Fruit fly (Drosophila melanogaster): ENCODE measurements around the gene CG5039.

CG5039 gene

dm6 chr3R:25631079-25631478 is 47.4 kb upstream of the CG5039 start (continued):
- peak; percentile 39 for TF ChIP-seq cato (GFP tag; optimal IDR thresholded peaks at IDR 0.05; ENCODE audit: borderline replicate concordance)
- 0 out of 3 replicates have a peak, but pooled peaks have one; percentile 17 for TF ChIP-seq sr (GFP tag; IDR thresholded peaks at IDR 0.05)
- TF ChIP-seq fd96Cb (tag; optimal IDR thresholded peaks at IDR 0.05), result peak; percentile 65
- TF ChIP-seq gsb (GFP tag; IDR thresholded peaks at IDR 0.05), result peak; percentile 49; the same call in 1 of the 2 replicates
- TF ChIP-seq ranshi (GFP tag; IDR thresholded peaks at IDR 0.05), result peak; percentile 78; the same call in 1 of the 2 replicates
- peak; percentile 19 for TF ChIP-seq gcm2 (GFP tag; optimal IDR thresholded peaks at IDR 0.05)
- peak; percentile 27 for TF ChIP-seq CG6254 (GFP tag; optimal IDR thresholded peaks at IDR 0.05)
- TF ChIP-seq CG13296 (GFP tag; optimal IDR thresholded peaks at IDR 0.05), result peak; percentile 56
- TF ChIP-seq Fer2 (tag; optimal IDR thresholded peaks at IDR 0.05), result peak; percentile 37
- TF ChIP-seq ash1 (GFP tag; optimal IDR thresholded peaks at IDR 0.05), result no peak
- peak; percentile 34 for TF ChIP-seq Bteb2 (GFP tag; optimal IDR thresholded peaks at IDR 0.05)
- TF ChIP-seq CG15696 (tag; optimal IDR thresholded peaks at IDR 0.05), result peak; percentile 6
- peak; percentile 88 for TF ChIP-seq ci (GFP tag; IDR thresholded peaks at IDR 0.05)
- TF ChIP-seq Side (GFP tag; optimal IDR thresholded peaks at IDR 0.05), result peak; percentile 46
- peak; percentile 44 for TF ChIP-seq NK7.1 (GFP tag; optimal IDR thresholded peaks at IDR 0.05)
- TF ChIP-seq Hr39 (optimal IDR thresholded peaks at IDR 0.05), result no peak
- peak; percentile 60 for TF ChIP-seq CG30403 (GFP tag; optimal IDR thresholded peaks at IDR 0.05)
- no peak for TF ChIP-seq Trl (optimal IDR thresholded peaks at IDR 0.05)
- peak; percentile 62 for TF ChIP-seq Trl (GFP tag; optimal IDR thresholded peaks at IDR 0.05)
- peak; percentile 80 for TF ChIP-seq dmrt99B (tag; optimal IDR thresholded peaks at IDR 0.05)
- TF ChIP-seq CG14667 (GFP tag; IDR thresholded peaks at IDR 0.05), result peak; percentile 44
- TF ChIP-seq CG10565 (GFP tag; optimal IDR thresholded peaks at IDR 0.05), result no peak
- TF ChIP-seq CG10543 (GFP tag; optimal IDR thresholded peaks at IDR 0.05), result peak; percentile 44
- TF ChIP-seq B-H2 (GFP tag; optimal IDR thresholded peaks at IDR 0.05), result peak; percentile 15
- TF ChIP-seq CG11695 (GFP tag; IDR thresholded peaks at IDR 0.05), result peak; percentile 56; the same call in 2 of the 3 replicates
- peak; percentile 58 for TF ChIP-seq HLH54F (GFP tag; optimal IDR thresholded peaks at IDR 0.05)
- peak; percentile 35 for TF ChIP-seq fd3F (GFP tag; optimal IDR thresholded peaks at IDR 0.05)
- peak; percentile 45 for TF ChIP-seq CG1529 (GFP tag; optimal IDR thresholded peaks at IDR 0.05)
- TF ChIP-seq ATbp (GFP tag; optimal IDR thresholded peaks at IDR 0.05), result peak; percentile 72
- TF ChIP-seq CG9932 (GFP tag; IDR thresholded peaks at IDR 0.05), result peak; percentile 56
- peak; percentile 67 for TF ChIP-seq CG4820 (GFP tag; optimal IDR thresholded peaks at IDR 0.05)
- TF ChIP-seq run (tag; optimal IDR thresholded peaks at IDR 0.05), result peak; percentile 48
- TF ChIP-seq sens (GFP tag), result peak; percentile 95
- TF ChIP-seq CG6854 (GFP tag; optimal IDR thresholded peaks at IDR 0.05), result peak; percentile 24
- peak; percentile 84 for TF ChIP-seq CG13624 (GFP tag; optimal IDR thresholded peaks at IDR 0.05)
- TF ChIP-seq shn (GFP tag; optimal IDR thresholded peaks at IDR 0.05), result peak; percentile 21
- TF ChIP-seq mld (GFP tag; IDR thresholded peaks at IDR 0.05; ENCODE audit: partially characterized antibody), result no peak
- TF ChIP-seq CG12219 (GFP tag; optimal IDR thresholded peaks at IDR 0.05), result peak; percentile 55
- peak; percentile 92 for TF ChIP-seq Ets65A (GFP tag)
- peak; percentile 28 for TF ChIP-seq CG8359 (GFP tag; optimal IDR thresholded peaks at IDR 0.05; ENCODE audit: borderline replicate concordance)
- 0 out of 2 replicates have a peak, but pooled peaks have one; percentile 4 for TF ChIP-seq CG17612 (GFP tag; IDR thresholded peaks at IDR 0.05)
- TF ChIP-seq kay (GFP tag; optimal IDR thresholded peaks at IDR 0.05), result no peak
- TF ChIP-seq CG6765 (GFP tag; optimal IDR thresholded peaks at IDR 0.05), result peak; percentile 48
- TF ChIP-seq dmrt11E (tag; optimal IDR thresholded peaks at IDR 0.05), result peak; percentile 33
- peak; percentile 83 for TF ChIP-seq vvl (GFP tag; IDR thresholded peaks at IDR 0.05)
- 0 out of 3 replicates have a peak, but pooled peaks have one; percentile 42 for TF ChIP-seq C15 (GFP tag; IDR thresholded peaks at IDR 0.05)
- peak; percentile 14 for TF ChIP-seq eyg (GFP tag; optimal IDR thresholded peaks at IDR 0.05)
- peak; percentile 73 for TF ChIP-seq CG2120 (GFP tag; optimal IDR thresholded peaks at IDR 0.05)
- peak; percentile 74 for TF ChIP-seq CG7556 (GFP tag; optimal IDR thresholded peaks at IDR 0.05)
- peak; percentile 58 for TF ChIP-seq pho (GFP tag; optimal IDR thresholded peaks at IDR 0.05)
- peak; percentile 47 for TF ChIP-seq CG1233 (GFP tag; optimal IDR thresholded peaks at IDR 0.05)
- peak; percentile 49 for TF ChIP-seq CHES-1-like (GFP tag; optimal IDR thresholded peaks at IDR 0.05)

Measured in whole organism, embryonic.